Fruit fly (Drosophila melanogaster) whole organism, embryonic: ENCODE data around the gene RpL10Ab.

Experiments
- ATbp ChIP-seq: fragments of 200-800 bp; sonication (Bioruptor generic); optimal IDR thresholded peaks from 2 replicates; lab custom pipeline; 2017; ENCODE audit warnings: missing biosample characterization, mild to moderate bottlenecking, missing genetic modification characterization, missing genetic modification reagents
- Antp ChIP-seq: fragments of 200-800 bp; sonication (Bioruptor generic); optimal IDR thresholded peaks from 3 replicates; lab custom pipeline; 2016; ENCODE audit warnings: missing biosample characterization, missing genetic modification characterization
- Awh ChIP-seq: fragments of 200-800 bp; sonication (Bioruptor generic); IDR thresholded peaks from 2 replicates; pipeline ENCODE4, ENCODE4 v1.3.6; 2022; ENCODE audit warnings: missing biosample characterization, missing genetic modification characterization
- CG10209 ChIP-seq: fragments of 200-800 bp; sonication (Bioruptor generic); optimal IDR thresholded peaks from 3 replicates; lab custom pipeline; 2017; ENCODE audit warnings: missing biosample characterization, mild to moderate bottlenecking, missing genetic modification characterization, missing genetic modification reagents
- CG11398 ChIP-seq: fragments of 200-800 bp; sonication (Bioruptor generic); optimal IDR thresholded peaks from 2 replicates; lab custom pipeline; 2016; ENCODE audit warnings: missing biosample characterization, missing genetic modification characterization
- CG11696 ChIP-seq: fragments of 200-800 bp; sonication (Bioruptor generic); IDR thresholded peaks from 2 replicates; pipeline ENCODE4 v1.3.6; 2022; ENCODE audit warnings: missing biosample characterization, missing genetic modification characterization
- CG1233 ChIP-seq: fragments of 200-800 bp; sonication (Bioruptor generic); optimal IDR thresholded peaks from 4 replicates; lab custom pipeline; 2018; ENCODE audit warnings: missing biosample characterization, mild to moderate bottlenecking, missing genetic modification characterization
- CG13775 ChIP-seq: fragments of 200-800 bp; sonication (Bioruptor generic); optimal IDR thresholded peaks from 3 replicates; lab custom pipeline; 2017; ENCODE audit warnings: missing biosample characterization, mild to moderate bottlenecking, missing genetic modification characterization
- CG14014 ChIP-seq: fragments of 200-800 bp; sonication (Bioruptor generic); IDR thresholded peaks from 2 replicates; pipeline ENCODE4 v1.3.6; 2022; ENCODE audit warnings: missing biosample characterization, missing genetic modification characterization
- CG15514 ChIP-seq: fragments of 200-800 bp; sonication (Bioruptor generic); optimal IDR thresholded peaks from 3 replicates; lab custom pipeline; 2017; ENCODE audit warnings: missing biosample characterization, missing genetic modification characterization, mild to moderate bottlenecking, moderate library complexity, missing genetic modification reagents
- CG17328 ChIP-seq: fragments of 200-800 bp; sonication (Bioruptor generic); IDR thresholded peaks from 2 replicates; pipeline ENCODE4 v1.3.6; 2022; ENCODE audit warnings: missing biosample characterization, missing genetic modification characterization
- CG2712 ChIP-seq: fragments of 200-800 bp; optimal IDR thresholded peaks from 3 replicates; lab custom pipeline; 2019; ENCODE audit warnings: missing biosample characterization, mild to moderate bottlenecking, missing genetic modification characterization, moderate library complexity
- CG32772 ChIP-seq: fragments of 200-800 bp; sonication (Bioruptor generic); IDR thresholded peaks from 2 replicates; pipeline ENCODE4 v1.3.6; 2022; ENCODE audit warnings: missing biosample characterization, missing genetic modification characterization
- CG34224 ChIP-seq: fragments of 200-800 bp; sonication (Bioruptor generic); IDR thresholded peaks from 3 replicates; pipeline ENCODE4 v1.3.6; 2022; ENCODE audit warnings: missing biosample characterization, missing genetic modification characterization; ENCODE audit not compliant: partially characterized antibody
- CG4360 ChIP-seq: fragments of 200-800 bp; sonication (Bioruptor generic); IDR thresholded peaks from 2 replicates; pipeline ENCODE4 v1.3.6; 2022; ENCODE audit warnings: missing biosample characterization, missing genetic modification characterization
- CG4424 ChIP-seq: fragments of 200-800 bp; sonication (Bioruptor generic); optimal IDR thresholded peaks from 3 replicates; lab custom pipeline; 2016; ENCODE audit warnings: missing biosample characterization, missing genetic modification characterization
- CG5953 ChIP-seq: fragments of 200-800 bp; sonication (Bioruptor generic); IDR thresholded peaks from 2 replicates; pipeline ENCODE4 v1.3.6; 2022; ENCODE audit warnings: missing biosample characterization, missing genetic modification characterization
- CG6765 ChIP-seq: fragments of 200-800 bp; sonication (Bioruptor generic); optimal IDR thresholded peaks from 3 replicates; lab custom pipeline; 2017; ENCODE audit warnings: missing biosample characterization, mild to moderate bottlenecking, missing genetic modification characterization
- CG6813 ChIP-seq: fragments of 200-800 bp; sonication (Bioruptor generic); optimal IDR thresholded peaks from 2 replicates; lab custom pipeline; 2017; ENCODE audit warnings: missing biosample characterization, missing genetic modification characterization, mild to moderate bottlenecking, moderate library complexity, missing genetic modification reagents
- CG7372 ChIP-seq: fragments of 200-800 bp; sonication (Bioruptor generic); IDR thresholded peaks from 2 replicates; pipeline ENCODE4 v1.3.6; 2022; ENCODE audit warnings: missing biosample characterization, missing genetic modification characterization
- CG9215 ChIP-seq: fragments of 200-800 bp; sonication (Bioruptor generic); IDR thresholded peaks from 2 replicates; pipeline ENCODE4 v1.3.6; 2022; ENCODE audit warnings: missing biosample characterization, missing genetic modification characterization
- CHES-1-like ChIP-seq: fragments of 200-800 bp; sonication (Bioruptor generic); optimal IDR thresholded peaks from 2 replicates; lab custom pipeline; 2016; ENCODE audit warnings: missing biosample characterization, missing genetic modification characterization
- Dek ChIP-seq: fragments of 200-800 bp; sonication (Bioruptor generic); optimal IDR thresholded peaks from 3 replicates; lab custom pipeline; 2019; ENCODE audit warnings: missing biosample characterization, mild to moderate bottlenecking, missing genetic modification characterization, moderate library complexity
- Drgx ChIP-seq: fragments of 200-800 bp; sonication (Bioruptor generic); IDR thresholded peaks from 2 replicates; pipeline ENCODE4 v1.3.6; 2022; ENCODE audit warnings: missing biosample characterization, missing genetic modification characterization
- ERR ChIP-seq: fragments of 200-800 bp; sonication (Bioruptor generic); optimal IDR thresholded peaks from 2 replicates; lab custom pipeline; 2016; ENCODE audit warnings: missing biosample characterization, missing genetic modification characterization
- Hr3 ChIP-seq: fragments of 200-800 bp; sonication (Bioruptor generic); optimal IDR thresholded peaks from 3 replicates; lab custom pipeline; 2016; ENCODE audit warnings: missing biosample characterization, missing genetic modification characterization
- Hsf ChIP-seq: fragments of 200-800 bp; sonication (Bioruptor generic); optimal IDR thresholded peaks from 3 replicates; lab custom pipeline; 2016; ENCODE audit warnings: missing biosample characterization, missing genetic modification characterization
- NC2β ChIP-seq: fragments of 200-800 bp; sonication (Bioruptor generic); optimal IDR thresholded peaks from 2 replicates; lab custom pipeline; 2016; ENCODE audit warnings: missing biosample characterization, missing genetic modification characterization
- Nf-YA ChIP-seq: fragments of 200-800 bp; sonication (Bioruptor generic); IDR thresholded peaks from 2 replicates; pipeline ENCODE4 v1.3.6; 2022; ENCODE audit warnings: missing biosample characterization, missing genetic modification characterization
- NfI ChIP-seq: fragments of 200-800 bp; sonication (Bioruptor generic); optimal IDR thresholded peaks from 3 replicates; lab custom pipeline; 2018; ENCODE audit warnings: missing biosample characterization, mild to moderate bottlenecking, missing genetic modification characterization, moderate library complexity
- Ptx1 ChIP-seq: fragments of 200-800 bp; sonication (Bioruptor generic); IDR thresholded peaks from 2 replicates; pipeline ENCODE4 v1.3.6; 2022; ENCODE audit warnings: missing biosample characterization, missing genetic modification characterization
- TFAM ChIP-seq: fragments of 200-800 bp; sonication (Bioruptor generic); optimal IDR thresholded peaks from 2 replicates; lab custom pipeline; 2017; ENCODE audit warnings: missing biosample characterization, missing genetic modification characterization, inconsistent platforms
- Taf1 ChIP-seq: fragments of 200-800 bp; sonication (Bioruptor generic); IDR thresholded peaks from 2 replicates; pipeline ENCODE4 v1.3.6; 2022; ENCODE audit warnings: missing biosample characterization, missing genetic modification characterization
- Tbp ChIP-seq: fragments of >200 bp; optimal IDR thresholded peaks from 2 replicates; lab custom pipeline; 2018; ENCODE audit warnings: missing biosample characterization, missing genetic modification characterization
- Xbp1 ChIP-seq: fragments of 200-800 bp; sonication (Bioruptor generic); optimal IDR thresholded peaks from 3 replicates; lab custom pipeline; 2016; ENCODE audit warnings: missing biosample characterization, mild to moderate bottlenecking, missing genetic modification characterization
- ap ChIP-seq: fragments of 200-800 bp; sonication (Bioruptor generic); IDR thresholded peaks from 2 replicates; pipeline ENCODE4 v1.3.6; 2022; ENCODE audit warnings: missing biosample characterization, missing genetic modification characterization
- br ChIP-seq: fragments of >200 bp; optimal IDR thresholded peaks from 2 replicates; lab custom pipeline; 2017
- cg ChIP-seq: fragments of 200-800 bp; sonication (Bioruptor generic); optimal IDR thresholded peaks from 3 replicates; lab custom pipeline; 2019; ENCODE audit warnings: missing biosample characterization, mild to moderate bottlenecking, missing genetic modification characterization, moderate library complexity
- ci ChIP-seq: fragments of 200-800 bp; sonication (Bioruptor generic); IDR thresholded peaks from 3 replicates; pipeline ENCODE4 v1.3.6; 2022; ENCODE audit warnings: missing biosample characterization, missing genetic modification characterization
- croc ChIP-seq: fragments of 200-800 bp; sonication (Bioruptor generic); conservative IDR thresholded peaks from 3 replicates; pipeline ENCODE4 v1.3.6; 2022; ENCODE audit warnings: missing biosample characterization, missing genetic modification characterization
- danr ChIP-seq: fragments of 200-800 bp; sonication (Bioruptor generic); IDR thresholded peaks from 2 replicates; pipeline ENCODE4 v1.3.6; 2022; ENCODE audit warnings: missing biosample characterization, missing genetic modification characterization
- exex ChIP-seq: fragments of 200-800 bp; sonication (Bioruptor generic); optimal IDR thresholded peaks from 4 replicates; lab custom pipeline; 2018; ENCODE audit warnings: missing biosample characterization, mild to moderate bottlenecking, missing genetic modification characterization, moderate library complexity
- jing ChIP-seq: fragments of 200-800 bp; sonication (Bioruptor generic); optimal IDR thresholded peaks from 2 replicates; lab custom pipeline; 2018; ENCODE audit warnings: missing biosample characterization, mild to moderate bottlenecking, missing genetic modification characterization
- ken ChIP-seq: fragments of 200-800 bp; sonication (Bioruptor generic); IDR thresholded peaks from 3 replicates; pipeline ENCODE4 v1.3.6; 2022; ENCODE audit warnings: missing biosample characterization, missing genetic modification characterization
- knrl ChIP-seq: fragments of 200-800 bp; sonication (Bioruptor generic); IDR thresholded peaks from 3 replicates; pipeline ENCODE4 v1.3.6; 2022; ENCODE audit warnings: missing biosample characterization, missing genetic modification characterization; ENCODE audit not compliant: partially characterized antibody
- lab ChIP-seq: fragments of 200-800 bp; sonication (Bioruptor generic); optimal IDR thresholded peaks from 3 replicates; lab custom pipeline; 2017; ENCODE audit warnings: missing biosample characterization, missing genetic modification characterization, mild to moderate bottlenecking, moderate library complexity, missing genetic modification reagents
- lmd ChIP-seq: fragments of 200-800 bp; sonication (Bioruptor generic); IDR thresholded peaks from 2 replicates; pipeline ENCODE4 v1.3.6; 2022; ENCODE audit warnings: missing biosample characterization, missing genetic modification characterization
- mirr ChIP-seq: fragments of 200-800 bp; sonication (Bioruptor generic); optimal IDR thresholded peaks from 3 replicates; lab custom pipeline; 2018; ENCODE audit warnings: missing biosample characterization, mild to moderate bottlenecking, missing genetic modification characterization
- pho ChIP-seq: fragments of 200-800 bp; sonication (Bioruptor generic); optimal IDR thresholded peaks from 2 replicates; lab custom pipeline; 2016; ENCODE audit warnings: missing biosample characterization, missing genetic modification characterization
- row ChIP-seq: fragments of 200-800 bp; sonication (Bioruptor generic); IDR thresholded peaks from 3 replicates; pipeline ENCODE4 v1.3.6; 2022; ENCODE audit warnings: missing biosample characterization, missing genetic modification characterization
- slbo ChIP-seq: fragments of 200-800 bp; sonication (Bioruptor generic); IDR thresholded peaks from 2 replicates; pipeline ENCODE4 v1.3.6; 2022; ENCODE audit warnings: missing biosample characterization, missing genetic modification characterization
- slou ChIP-seq: fragments of 200-800 bp; sonication (Bioruptor generic); optimal IDR thresholded peaks from 3 replicates; lab custom pipeline; 2016; ENCODE audit warnings: missing biosample characterization, missing genetic modification characterization
- sob ChIP-seq: fragments of 200-800 bp; sonication (Bioruptor generic); IDR thresholded peaks from 2 replicates; pipeline ENCODE4 v1.3.6; 2022; ENCODE audit warnings: missing biosample characterization, missing genetic modification characterization

RpL10Ab gene

DNA sequence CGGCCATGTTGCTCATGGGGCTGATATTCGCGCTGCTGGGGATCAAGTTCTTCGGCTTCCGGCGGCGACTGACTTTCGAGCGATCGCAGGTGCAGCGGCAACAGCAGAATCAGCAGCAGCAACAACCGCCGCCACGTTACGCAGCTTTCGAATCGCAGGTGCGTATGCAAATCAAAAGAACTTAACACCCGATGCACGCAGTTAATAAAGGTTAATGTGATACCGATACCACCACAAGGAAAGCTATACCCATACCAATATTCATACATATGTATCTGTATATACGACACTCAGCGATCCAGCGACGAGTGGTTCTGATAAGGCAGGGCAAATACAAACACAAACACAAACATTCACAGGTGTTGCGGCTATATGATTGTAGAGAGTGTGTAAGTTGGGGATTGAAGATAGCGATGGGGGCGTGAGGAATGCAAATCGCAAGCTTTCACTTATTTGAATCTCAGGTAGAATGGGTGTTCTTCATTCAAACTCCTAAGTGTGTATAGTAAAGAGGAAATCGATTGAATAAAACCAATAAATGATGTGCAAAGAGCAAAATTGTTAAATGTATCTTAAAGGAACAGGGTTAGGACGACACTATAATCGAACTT lies 45.2 kb upstream of the RpL10Ab start (continued):
- TF ChIP-seq exex (tag; lab: Kevin White, UChicago) (peak; percentile 41), croc (GFP tag; lab: Robert Waterston, UW) (no peak), CG15514 (GFP tag; lab: Kevin White, UChicago) (no peak), jing (no peak), Antp (no peak), CG4360 (no peak), br (no peak), CG13775 (GFP tag; lab: Kevin White, UChicago) (no peak), CG9215 (GFP tag; lab: Robert Waterston, UW) (no peak), cg (GFP tag; lab: Kevin White, UChicago) (peak; percentile 72), row (peak; percentile 13; the same call in 1 of the 3 replicates), danr (GFP tag; lab: Robert Waterston, UW) (0 out of 2 replicates have a peak, but pooled peaks have one; percentile 6), CG17328 (no peak), Dek (tag; lab: Kevin White, UChicago) (no peak), lab (GFP tag; lab: Kevin White, UChicago) (peak; percentile 33), TFAM (GFP tag; lab: Kevin White, UChicago) (no peak), ERR (GFP tag; lab: Kevin White, UChicago) (no peak), CG6765 (GFP tag; lab: Kevin White, UChicago) (no peak), knrl (GFP tag; lab: Robert Waterston, UW) (no peak), slou (GFP tag; lab: Kevin White, UChicago) (no peak), Awh (GFP tag; lab: Robert Waterston, UW) (no peak), NC2β (no peak), ap (GFP tag; lab: Robert Waterston, UW) (no peak), CG11696 (no peak), ATbp (GFP tag; lab: Kevin White, UChicago) (no peak), CG11398 (no peak), Hsf (GFP tag; lab: Kevin White, UChicago) (no peak), mirr (GFP tag; lab: Kevin White, UChicago) (peak; percentile 78), CG2712 (tag; lab: Kevin White, UChicago) (no peak), CG10209 (GFP tag; lab: Kevin White, UChicago) (no peak), CHES-1-like (GFP tag; lab: Kevin White, UChicago) (no peak), CG5953 (GFP tag; lab: Robert Waterston, UW) (no peak), ken (GFP tag; lab: Robert Waterston, UW) (no peak)

DNA sequence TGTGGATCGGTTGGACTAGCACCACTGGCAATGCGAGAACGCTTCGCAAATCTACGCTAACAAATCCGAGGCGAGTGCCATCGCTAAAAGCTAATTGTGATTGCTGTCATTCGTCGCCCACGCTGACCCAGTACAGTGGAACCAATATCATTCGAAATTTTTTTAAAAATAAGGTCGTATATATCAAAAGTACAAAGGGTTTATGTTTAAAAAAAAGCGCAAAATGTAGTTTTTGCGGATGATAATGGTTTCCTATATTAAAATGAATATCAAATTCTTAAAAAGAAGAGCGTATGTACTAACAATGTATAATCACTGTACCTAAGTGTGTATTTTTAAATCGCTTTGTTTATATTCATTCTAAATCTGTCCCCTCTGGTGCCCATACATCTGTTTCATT lies 37.4 kb upstream of the RpL10Ab start:
- TF ChIP-seq Xbp1 (GFP tag; lab: Kevin White, UChicago) = peak; percentile 41
- peak; percentile 62; the same call in 1 of the 2 replicates for TF ChIP-seq sob
- peak; percentile 64 for TF ChIP-seq Ptx1
- no peak for TF ChIP-seq CG7372 (GFP tag; lab: Robert Waterston, UW)
- TF ChIP-seq CG4424 = peak; percentile 1
- no peak for TF ChIP-seq CG6813
- no peak for TF ChIP-seq Nf-YA (GFP tag; lab: Robert Waterston, UW)
- TF ChIP-seq Drgx (GFP tag; lab: Robert Waterston, UW) = peak; percentile 82
- 0 out of 2 replicates have a peak, but pooled peaks have one; percentile 15 for TF ChIP-seq Taf1 (GFP tag; lab: Robert Waterston, UW)
- peak; percentile 29 for TF ChIP-seq Hr3
- TF ChIP-seq lmd = peak; percentile 60; the same call in 1 of the 2 replicates
- TF ChIP-seq slbo (GFP tag; lab: Robert Waterston, UW) = peak; percentile 65
- peak; percentile 23; the same call in 1 of the 2 replicates for TF ChIP-seq CG32772 (GFP tag; lab: Robert Waterston, UW)
- TF ChIP-seq CG34224 (GFP tag; lab: Robert Waterston, UW) = no peak
- TF ChIP-seq ci (GFP tag; lab: Robert Waterston, UW) = 0 out of 3 replicates have a peak, but pooled peaks have one; percentile 35
- TF ChIP-seq Tbp (GFP tag; lab: Kevin White, UChicago) = no peak
- TF ChIP-seq CG14014 (GFP tag; lab: Robert Waterston, UW) = 0 out of 2 replicates have a peak, but pooled peaks have one; percentile 28
- peak; percentile 31 for TF ChIP-seq NfI (GFP tag; lab: Kevin White, UChicago)
- peak; percentile 29 for TF ChIP-seq pho
- peak; percentile 28 for TF ChIP-seq CG1233 (GFP tag; lab: Kevin White, UChicago)
